Fruit fly (Drosophila melanogaster) whole organism, wandering third instar larva: ENCODE measurements around the gene CG4041.
A peak's percentile ranks its signal among the peaks of the same experiment; 100 is the strongest.

Experiments used
- Abd-B ChIP-seq: fragments of >200 bp; optimal IDR thresholded peaks from 2 replicates; lab custom pipeline; 2017; ENCODE audit warnings: missing biosample characterization, missing genetic modification characterization
- CG32264 ChIP-seq: fragments of 200-800 bp; sonication (Bioruptor generic); optimal IDR thresholded peaks from 2 replicates; lab custom pipeline; 2016; ENCODE audit warnings: missing biosample characterization, missing genetic modification characterization
- CG9705 ChIP-seq: fragments of 200-800 bp; sonication (Bioruptor generic); optimal IDR thresholded peaks from 2 replicates; lab custom pipeline; 2018; ENCODE audit warnings: missing biosample characterization, mild to moderate bottlenecking, missing genetic modification characterization
- CrebA ChIP-seq: fragments of 200-800 bp; sonication (Bioruptor generic); optimal IDR thresholded peaks from 2 replicates; lab custom pipeline; 2016; ENCODE audit warnings: missing biosample characterization, mild to moderate bottlenecking, missing genetic modification characterization, borderline replicate concordance
- Dfd ChIP-seq: fragments of >200 bp; optimal IDR thresholded peaks from 2 replicates; lab custom pipeline; 2017; ENCODE audit warnings: missing biosample characterization, missing genetic modification characterization
- Dif ChIP-seq: fragments of 200-275, 200-300 bp; sonication (Bioruptor generic); optimal IDR thresholded peaks from 2 replicates; lab custom pipeline; 2018; ENCODE audit warnings: missing biosample characterization, missing genetic modification characterization; ENCODE audit not compliant: partially characterized antibody
- GATAd ChIP-seq: sonication (Bioruptor generic); optimal IDR thresholded peaks from 2 replicates; lab custom pipeline; 2016; ENCODE audit warnings: missing biosample characterization, missing genetic modification characterization
- HLH106 ChIP-seq: fragments of 200-800 bp; optimal IDR thresholded peaks from 3 replicates; lab custom pipeline; 2019; ENCODE audit warnings: missing biosample characterization, mild to moderate bottlenecking, missing genetic modification characterization, moderate library complexity
- Hnf4 ChIP-seq: fragments of 200-800 bp; sonication (Bioruptor generic); optimal IDR thresholded peaks from 2 replicates; lab custom pipeline; 2016; ENCODE audit warnings: missing biosample characterization, mild to moderate bottlenecking, missing genetic modification characterization
- Hr78 ChIP-seq: fragments of >200 bp; optimal IDR thresholded peaks from 2 replicates; lab custom pipeline; 2017; ENCODE audit warnings: missing biosample characterization, missing genetic modification characterization
- Hr83 ChIP-seq: fragments of 200-300 bp; sonication (Bioruptor generic); optimal IDR thresholded peaks from 2 replicates; lab custom pipeline; 2016; ENCODE audit warnings: missing biosample characterization, mild to moderate bottlenecking, missing genetic modification characterization, moderate library complexity; ENCODE audit not compliant: poor library complexity, severe bottlenecking
- Jra ChIP-seq: sonication (Bioruptor generic); optimal IDR thresholded peaks from 2 replicates; lab custom pipeline; 2016; ENCODE audit warnings: missing biosample characterization, missing genetic modification characterization
- Mio ChIP-seq: sonication (Bioruptor generic); optimal IDR thresholded peaks from 2 replicates; lab custom pipeline; 2016; ENCODE audit warnings: missing biosample characterization, missing genetic modification characterization
- Myc ChIP-seq: fragments of >200 bp; optimal IDR thresholded peaks from 2 replicates; lab custom pipeline; 2017
- N ChIP-seq: fragments of >200 bp; optimal IDR thresholded peaks from 2 replicates; lab custom pipeline; 2018; ENCODE audit warnings: missing biosample characterization, missing external identifiers, missing genetic modification characterization
- OdsH ChIP-seq: fragments of 200-800 bp; sonication (Bioruptor generic); optimal IDR thresholded peaks from 2 replicates; lab custom pipeline; 2016; ENCODE audit warnings: missing biosample characterization, mild to moderate bottlenecking, missing genetic modification characterization
- Rel ChIP-seq, 2 experiments: fragments of 200-800 bp; sonication (Bioruptor generic) in 1 of 2; optimal IDR thresholded peaks; 2 replicates in 1 of 2; 3 replicates in 1 of 2; lab custom pipeline; 2016 to 2019; ENCODE audit warnings: mild to moderate bottlenecking in 2 of 2, missing biosample characterization in 2 of 2, missing genetic modification characterization in 2 of 2, moderate library complexity in 1 of 2
- Sp1 ChIP-seq: fragments of 200-800 bp; sonication (Bioruptor generic); optimal IDR thresholded peaks from 3 replicates; lab custom pipeline; 2019; ENCODE audit warnings: missing biosample characterization, mild to moderate bottlenecking, missing genetic modification characterization, moderate library complexity
- Vsx2 ChIP-seq: fragments of 200-300, 225-300 bp; sonication (Bioruptor generic); optimal IDR thresholded peaks from 2 replicates; lab custom pipeline; 2018; ENCODE audit warnings: missing biosample characterization, missing genetic modification characterization; ENCODE audit not compliant: partially characterized antibody
- br ChIP-seq: fragments of 200-800 bp; sonication (Bioruptor generic); optimal IDR thresholded peaks from 2 replicates; lab custom pipeline; 2016; ENCODE audit warnings: missing biosample characterization, missing genetic modification characterization
- brk ChIP-seq: fragments of 200-800 bp; sonication (Bioruptor generic); optimal IDR thresholded peaks from 2 replicates; lab custom pipeline; 2016; ENCODE audit warnings: missing biosample characterization, mild to moderate bottlenecking, missing genetic modification characterization
- dl ChIP-seq, 2 experiments: fragments of 175-275, 200-275 bp in 1 of 2; fragments of 200-275 bp in 1 of 2; sonication (Bioruptor generic); optimal IDR thresholded peaks; lab custom pipeline; 2018; ENCODE audit warnings: mild to moderate bottlenecking in 2 of 2, missing biosample characterization in 2 of 2, missing genetic modification characterization in 2 of 2, moderate library complexity in 2 of 2; ENCODE audit not compliant: partially characterized antibody in 2 of 2, insufficient read depth in 1 of 2
- dmrt93B ChIP-seq: fragments of 200-800 bp; sonication (Bioruptor generic); optimal IDR thresholded peaks from 2 replicates; lab custom pipeline; 2018; ENCODE audit warnings: missing biosample characterization, mild to moderate bottlenecking, missing genetic modification characterization
- dsf ChIP-seq: sonication (Bioruptor generic); optimal IDR thresholded peaks from 2 replicates; lab custom pipeline; 2016; ENCODE audit warnings: missing biosample characterization, missing genetic modification characterization, borderline replicate concordance
- ey ChIP-seq: fragments of 200-800 bp; sonication (Bioruptor generic); optimal IDR thresholded peaks from 2 replicates; lab custom pipeline; 2016; ENCODE audit warnings: missing biosample characterization, missing genetic modification characterization
- foxo ChIP-seq, 2 experiments: fragments of 200-800 bp; sonication (Bioruptor generic); optimal IDR thresholded peaks; 2 replicates in 1 of 2; 3 replicates in 1 of 2; lab custom pipeline; 2016 to 2017; ENCODE audit warnings: missing biosample characterization in 2 of 2, missing genetic modification characterization in 2 of 2
- fru ChIP-seq: fragments of 200-800 bp; sonication (Bioruptor generic); optimal IDR thresholded peaks from 3 replicates; lab custom pipeline; 2016; ENCODE audit warnings: missing biosample characterization, mild to moderate bottlenecking, missing genetic modification characterization
- h ChIP-seq: fragments of 200-800 bp; sonication (Bioruptor generic); optimal IDR thresholded peaks from 3 replicates; lab custom pipeline; 2016; ENCODE audit warnings: missing biosample characterization, mild to moderate bottlenecking, missing genetic modification characterization
- jim ChIP-seq: fragments of 175-275, 200-325 bp; sonication (Bioruptor generic); optimal IDR thresholded peaks from 2 replicates; lab custom pipeline; 2016; ENCODE audit warnings: missing biosample characterization, mild to moderate bottlenecking, missing genetic modification characterization
- lola ChIP-seq: fragments of >200 bp; optimal IDR thresholded peaks from 2 replicates; lab custom pipeline; 2017; ENCODE audit warnings: missing biosample characterization, missing genetic modification characterization
- pan ChIP-seq: fragments of >200 bp; optimal IDR thresholded peaks from 2 replicates; lab custom pipeline; 2017
- rgr ChIP-seq: fragments of 200-800 bp; sonication (Bioruptor generic); optimal IDR thresholded peaks from 3 replicates; lab custom pipeline; 2016; ENCODE audit warnings: missing biosample characterization, mild to moderate bottlenecking, missing genetic modification characterization
- sage ChIP-seq: fragments of 200-800 bp; sonication (Bioruptor generic); optimal IDR thresholded peaks from 2 replicates; lab custom pipeline; 2016; ENCODE audit warnings: missing biosample characterization, mild to moderate bottlenecking, missing genetic modification characterization
- sv ChIP-seq: fragments of 200-800 bp; sonication (Bioruptor generic); optimal IDR thresholded peaks from 3 replicates; lab custom pipeline; 2016; ENCODE audit warnings: missing biosample characterization, missing genetic modification characterization
- tai ChIP-seq: sonication (Bioruptor generic); optimal IDR thresholded peaks from 2 replicates; lab custom pipeline; 2016; ENCODE audit warnings: missing biosample characterization, missing genetic modification characterization
- usp ChIP-seq: fragments of >200 bp; optimal IDR thresholded peaks from 2 replicates; lab custom pipeline; 2017; ENCODE audit warnings: missing biosample characterization, missing genetic modification characterization
- woc ChIP-seq: sonication (Bioruptor generic); optimal IDR thresholded peaks from 2 replicates; lab custom pipeline; 2016; ENCODE audit warnings: missing biosample characterization, mild to moderate bottlenecking, missing genetic modification characterization

The CG4041 gene

DNA sequence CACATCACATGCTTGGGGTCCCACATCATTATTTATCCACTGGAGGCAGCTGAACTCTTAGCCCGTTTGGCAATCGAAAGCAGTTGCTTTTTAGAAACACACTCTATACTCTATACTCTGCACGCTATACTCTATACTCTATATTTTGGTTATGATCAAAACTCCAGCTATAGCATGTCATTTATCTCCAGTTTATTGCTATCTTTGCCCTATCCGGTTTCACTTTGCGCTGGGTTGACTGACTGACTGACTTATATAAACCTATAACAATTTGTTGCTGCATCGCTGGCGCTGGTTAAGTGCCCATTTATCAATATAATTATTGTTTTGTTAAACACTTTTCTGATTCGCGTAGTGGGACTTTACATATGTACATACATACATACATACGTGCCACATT is 25.3 kb upstream of the CG4041 start:
- TF ChIP-seq Dfd (no peak), dl (GFP tag; optimal IDR thresholded peaks at IDR 0.05; lab: Kevin White, UChicago; ENCODE audit: insufficient read depth in 1 of 2, partially characterized antibody in 2 of 2) (no peak), Hr78 (GFP tag; lab: Kevin White, UChicago) (no peak), sage (GFP tag; lab: Kevin White, UChicago) (no peak), Hr83 (GFP tag; lab: Kevin White, UChicago) (no peak), fru (no peak), Rel (GFP tag; optimal IDR thresholded peaks at IDR 0.05; lab: Kevin White, UChicago) (no peak), Rel (tag; optimal IDR thresholded peaks at IDR 0.05; lab: Kevin White, UChicago) (no peak), foxo (GFP tag; optimal IDR thresholded peaks at IDR 0.05; lab: Kevin White, UChicago) (no peak), Mio (GFP tag; lab: Kevin White, UChicago) (no peak), Abd-B (GFP tag; lab: Kevin White, UChicago) (no peak), Vsx2 (GFP tag; lab: Kevin White, UChicago) (no peak), rgr (GFP tag; lab: Kevin White, UChicago) (no peak), h (GFP tag; lab: Kevin White, UChicago) (no peak), Hnf4 (GFP tag; lab: Kevin White, UChicago) (no peak)

DNA sequence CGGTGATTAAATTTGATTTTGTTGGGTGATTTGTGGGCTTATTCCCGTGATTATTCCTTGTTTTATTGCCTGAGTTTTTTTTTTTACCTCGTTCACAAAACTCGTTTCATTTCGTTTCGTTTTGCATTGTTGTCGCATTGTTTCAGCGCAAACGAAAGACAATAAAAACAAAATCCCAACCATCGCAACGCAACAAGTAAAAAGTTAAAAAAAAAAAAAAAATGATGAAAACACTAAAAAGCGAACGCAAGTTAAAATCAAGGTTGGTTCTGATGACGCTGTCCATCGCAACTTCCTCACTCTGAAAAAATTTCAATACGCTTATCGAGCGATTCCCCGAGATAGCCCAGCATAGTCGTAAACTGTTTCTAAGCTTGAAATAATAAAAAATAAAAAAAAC is 23.3 kb upstream of the CG4041 start:
- TF ChIP-seq Dfd: no peak
- no peak for TF ChIP-seq rgr (GFP tag; lab: Kevin White, UChicago)
- no peak for TF ChIP-seq sv (GFP tag; lab: Kevin White, UChicago)
- no peak for TF ChIP-seq Hr83 (GFP tag; lab: Kevin White, UChicago)
- no peak for TF ChIP-seq CrebA (GFP tag; lab: Kevin White, UChicago)
- TF ChIP-seq Vsx2 (GFP tag; lab: Kevin White, UChicago): no peak
- TF ChIP-seq Hnf4 (GFP tag; lab: Kevin White, UChicago): no peak
- no peak for TF ChIP-seq Sp1 (GFP tag; lab: Kevin White, UChicago)

DNA sequence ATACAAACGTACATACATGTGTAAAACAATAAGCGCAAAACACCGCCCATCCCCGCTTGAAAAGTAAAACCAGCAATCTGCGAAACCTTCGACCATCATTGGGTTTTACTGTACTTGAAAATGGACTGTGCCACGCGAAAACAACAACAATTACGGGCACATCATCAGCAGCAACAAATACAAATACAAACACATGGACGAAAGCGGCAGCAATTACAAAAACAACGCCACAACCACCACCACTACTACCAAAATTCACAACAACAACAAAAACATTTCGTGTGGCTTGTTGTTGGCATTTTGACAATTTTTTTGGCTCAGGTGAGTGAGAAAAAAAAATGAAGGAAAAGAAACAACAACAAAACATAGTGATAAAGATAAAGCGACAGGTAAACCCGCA is 22.3 kb upstream of the CG4041 start:
- TF ChIP-seq Sp1 (GFP tag; lab: Kevin White, UChicago) (no peak), rgr (GFP tag; lab: Kevin White, UChicago) (no peak), fru (no peak), dmrt93B (GFP tag; lab: Kevin White, UChicago) (no peak), Hr83 (GFP tag; lab: Kevin White, UChicago) (no peak), usp (GFP tag; lab: Kevin White, UChicago) (no peak)

DNA sequence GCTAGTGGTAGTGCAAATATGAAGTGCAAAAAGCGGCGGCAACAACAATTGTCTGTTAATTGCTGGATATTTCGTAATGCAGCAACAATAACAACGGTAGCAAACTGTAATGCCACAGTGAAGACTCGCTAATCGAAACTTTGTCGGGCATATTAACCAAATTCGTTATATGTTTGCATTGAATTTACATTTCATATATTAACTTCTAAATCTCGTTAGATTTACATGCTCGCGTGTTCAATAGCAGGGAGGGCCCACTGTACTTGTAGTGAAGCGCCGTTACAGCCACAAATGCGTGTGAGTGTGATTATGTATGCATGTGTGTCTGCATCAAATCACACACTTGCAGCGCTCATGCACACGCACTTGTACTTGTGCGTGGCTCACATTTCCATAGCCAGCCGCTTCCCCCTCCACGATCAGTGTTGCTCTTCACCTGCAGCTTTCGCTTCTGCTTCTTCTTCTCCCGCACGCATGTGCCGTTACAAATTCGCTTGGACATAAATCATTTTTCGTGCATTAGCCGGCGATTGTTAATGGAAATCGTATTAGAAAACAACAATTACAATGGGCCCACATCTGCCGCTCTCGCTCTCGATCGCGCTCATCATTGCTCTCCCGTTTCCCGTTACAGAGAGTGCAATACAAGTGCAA is 21.7 kb upstream of the CG4041 start:
- TF ChIP-seq foxo (GFP tag; optimal IDR thresholded peaks at IDR 0.05; lab: Kevin White, UChicago): peak in 1 of 2 experiments; percentile 92
- peak; percentile 73 for TF ChIP-seq brk (GFP tag; lab: Kevin White, UChicago)
- peak; percentile 88 for TF ChIP-seq HLH106 (tag; lab: Kevin White, UChicago)
- peak; percentile 86 for TF ChIP-seq CG9705 (GFP tag; lab: Kevin White, UChicago)
- peak; percentile 67 for TF ChIP-seq sage (GFP tag; lab: Kevin White, UChicago)
- TF ChIP-seq dl (GFP tag; optimal IDR thresholded peaks at IDR 0.05; lab: Kevin White, UChicago; ENCODE audit: insufficient read depth in 1 of 2, partially characterized antibody in 2 of 2): no peak
- TF ChIP-seq usp (GFP tag; lab: Kevin White, UChicago): no peak
- TF ChIP-seq br (GFP tag; lab: Kevin White, UChicago): peak; percentile 86
- peak; percentile 82 for TF ChIP-seq Sp1 (GFP tag; lab: Kevin White, UChicago)
- TF ChIP-seq sv (GFP tag; lab: Kevin White, UChicago): peak; percentile 95
- peak; percentile 83 for TF ChIP-seq OdsH (GFP tag; lab: Kevin White, UChicago)
- no peak for TF ChIP-seq Vsx2 (GFP tag; lab: Kevin White, UChicago)
- peak; percentile 88 for TF ChIP-seq h (GFP tag; lab: Kevin White, UChicago)
- peak; percentile 61 for TF ChIP-seq CG32264 (GFP tag; lab: Kevin White, UChicago)
- no peak for TF ChIP-seq Myc (lab: Kevin White, UChicago)
- TF ChIP-seq GATAd (GFP tag; lab: Kevin White, UChicago): peak; percentile 42
- TF ChIP-seq Hr78 (GFP tag; lab: Kevin White, UChicago): no peak
- no peak for TF ChIP-seq CrebA (GFP tag; lab: Kevin White, UChicago)
- TF ChIP-seq N (GFP tag; lab: Kevin White, UChicago): no peak
- TF ChIP-seq dmrt93B (GFP tag; lab: Kevin White, UChicago): peak; percentile 86
- no peak for TF ChIP-seq pan (lab: Kevin White, UChicago)
- TF ChIP-seq rgr (GFP tag; lab: Kevin White, UChicago): peak; percentile 83
- no peak for TF ChIP-seq Abd-B (GFP tag; lab: Kevin White, UChicago)
- peak; percentile 82 for TF ChIP-seq Hr83 (GFP tag; lab: Kevin White, UChicago)
- TF ChIP-seq jim (GFP tag; lab: Kevin White, UChicago): no peak
- peak; percentile 77 for TF ChIP-seq Jra
- peak; percentile 8 for TF ChIP-seq dsf
- TF ChIP-seq Dfd: no peak
- TF ChIP-seq Rel (GFP tag; optimal IDR thresholded peaks at IDR 0.05; lab: Kevin White, UChicago): no peak
- TF ChIP-seq Rel (tag; optimal IDR thresholded peaks at IDR 0.05; lab: Kevin White, UChicago): peak; percentile 50
- TF ChIP-seq Mio (GFP tag; lab: Kevin White, UChicago): peak; percentile 27
- no peak for TF ChIP-seq lola (GFP tag; lab: Kevin White, UChicago)
- no peak for TF ChIP-seq Dif (GFP tag; lab: Kevin White, UChicago)
- TF ChIP-seq ey (GFP tag; lab: Kevin White, UChicago): peak; percentile 88
- peak; percentile 88 for TF ChIP-seq Hnf4 (GFP tag; lab: Kevin White, UChicago)
- TF ChIP-seq tai: peak; percentile 84
- peak; percentile 77 for TF ChIP-seq woc (GFP tag; lab: Kevin White, UChicago)
- peak; percentile 92 for TF ChIP-seq fru
